Worm (Caenorhabditis elegans): Measurements from ENCODE around the gene W01A11.1.

The W01A11.1 gene

DNA sequence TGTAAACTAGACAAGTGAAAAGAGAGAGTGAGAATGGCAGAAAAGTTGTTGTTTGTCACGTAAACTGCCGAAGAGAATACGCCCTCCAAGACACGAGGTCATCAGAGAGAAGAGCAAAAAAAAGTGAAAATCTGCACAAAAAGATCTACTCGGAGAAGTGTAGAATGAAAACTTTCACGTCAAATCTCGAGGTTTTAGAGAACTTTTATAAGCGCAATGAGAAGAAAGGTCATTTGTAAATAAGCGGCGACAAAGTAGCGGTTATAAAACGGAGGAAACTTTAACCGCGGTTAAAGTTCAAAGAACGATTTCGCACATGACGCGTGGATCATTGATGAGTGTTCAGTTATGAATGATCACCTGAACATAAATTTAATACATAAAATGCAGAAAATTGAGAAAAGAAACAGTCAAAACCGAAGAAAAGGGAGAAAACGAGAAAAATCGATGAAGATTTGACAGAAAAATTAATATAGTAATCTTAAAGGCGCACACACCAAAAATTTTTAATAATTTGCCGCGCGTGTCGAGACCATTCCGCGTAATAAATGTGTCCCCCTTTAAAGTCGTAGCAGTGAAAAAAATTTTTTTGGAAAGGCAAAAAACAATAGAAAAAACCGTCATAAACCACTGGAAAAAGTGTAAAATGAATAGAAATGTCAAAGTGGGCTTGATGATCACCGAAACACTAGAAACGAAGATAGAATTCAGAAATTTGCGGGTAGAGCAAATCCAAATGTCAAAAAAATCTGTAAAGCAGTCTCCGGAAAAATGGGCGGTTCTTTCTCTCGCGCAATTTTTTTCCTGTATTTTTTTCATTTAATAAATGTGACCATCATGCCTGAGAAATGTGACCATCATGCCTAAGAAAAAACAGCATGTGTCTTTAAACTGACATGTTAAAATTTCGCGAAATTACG lies 18.5 kb downstream of the W01A11.1 start (continued):
- TF ChIP-seq pag-3 (tag; optimal IDR thresholded peaks at IDR 0.05; ENCODE audit: borderline replicate concordance, insufficient read depth), result peak; percentile 77
- peak; percentile 17 for TF ChIP-seq lin-13 (GFP tag; optimal IDR thresholded peaks at IDR 0.05)
- peak; percentile 40 for TF ChIP-seq nhr-90 (tag; optimal IDR thresholded peaks at IDR 0.05; ENCODE audit: poor library complexity)
- TF ChIP-seq lin-39 (tag; optimal IDR thresholded peaks at IDR 0.05), result no peak
- no peak for TF ChIP-seq unc-98 (GFP tag; IDR thresholded peaks at IDR 0.05)
- no peak for TF ChIP-seq ceh-90 (tag; optimal IDR thresholded peaks at IDR 0.05)
- TF ChIP-seq dpl-1 (GFP tag; optimal IDR thresholded peaks at IDR 0.05), result no peak
- no peak for TF ChIP-seq ceh-88 (GFP tag; IDR thresholded peaks at IDR 0.05)
- no peak for TF ChIP-seq efl-1 (optimal IDR thresholded peaks at IDR 0.05)
- TF ChIP-seq efl-1 (GFP tag; optimal IDR thresholded peaks at IDR 0.05 in 1 of 2), result peak in 1 of 2 experiments; percentile 86
- TF ChIP-seq irx-1 (tag; optimal IDR thresholded peaks at IDR 0.05), result peak; percentile 6
- no peak for TF ChIP-seq F16B12.6 (tag; optimal IDR thresholded peaks at IDR 0.05)
- TF ChIP-seq fkh-4 (tag; optimal IDR thresholded peaks at IDR 0.05; ENCODE audit: borderline replicate concordance), result no peak
- TF ChIP-seq unc-130 (tag; optimal IDR thresholded peaks at IDR 0.05), result peak; percentile 8
- no peak for TF ChIP-seq hpl-2 (GFP tag; optimal IDR thresholded peaks at IDR 0.05)
- peak; percentile 31 for TF ChIP-seq ama-1 (optimal IDR thresholded peaks at IDR 0.05)
- no peak for TF ChIP-seq vab-15 (tag; optimal IDR thresholded peaks at IDR 0.05)
- peak; percentile 8 to 33 for TF ChIP-seq lsy-2 (tag; optimal IDR thresholded peaks at IDR 0.05)
- TF ChIP-seq hlh-17 (GFP tag; optimal IDR thresholded peaks at IDR 0.05; ENCODE audit: borderline replicate concordance), result no peak
- TF ChIP-seq snpc-4 (tag; optimal IDR thresholded peaks at IDR 0.05), result no peak
- no peak for TF ChIP-seq grh-1 (GFP tag; IDR thresholded peaks at IDR 0.05)
- TF ChIP-seq sptf-1 (tag; optimal IDR thresholded peaks at IDR 0.05), result no peak
- no peak for TF ChIP-seq isw-1 (GFP tag; IDR thresholded peaks at IDR 0.05)
- TF ChIP-seq C16A3.4 (tag; optimal IDR thresholded peaks at IDR 0.05), result peak; percentile 26
- TF ChIP-seq nhr-11 (tag; optimal IDR thresholded peaks at IDR 0.05), result no peak
- TF ChIP-seq nhr-28 (tag; optimal IDR thresholded peaks at IDR 0.05), result no peak
- TF ChIP-seq blmp-1 (tag; optimal IDR thresholded peaks at IDR 0.05), result peak; percentile 82
- no peak for TF ChIP-seq unc-30 (tag; optimal IDR thresholded peaks at IDR 0.05)
- no peak for TF ChIP-seq skn-1 (tag; optimal IDR thresholded peaks at IDR 0.05)
- TF ChIP-seq alr-1 (tag; optimal IDR thresholded peaks at IDR 0.05; ENCODE audit: borderline replicate concordance), result no peak
- TF ChIP-seq mef-2 (tag; optimal IDR thresholded peaks at IDR 0.05), result no peak
- TF ChIP-seq rnt-1 (tag; optimal IDR thresholded peaks at IDR 0.05), result peak; percentile 52
- TF ChIP-seq zip-4 (GFP tag; optimal IDR thresholded peaks at IDR 0.05), result no peak
- no peak for TF ChIP-seq unc-86 (tag; optimal IDR thresholded peaks at IDR 0.05)
- TF ChIP-seq aly-2 (tag; optimal IDR thresholded peaks at IDR 0.05), result no peak
- TF ChIP-seq ztf-11 (tag; optimal IDR thresholded peaks at IDR 0.05), result no peak
- TF ChIP-seq nhr-77 (tag; optimal IDR thresholded peaks at IDR 0.05), result no peak
- TF ChIP-seq sox-4 (tag; optimal IDR thresholded peaks at IDR 0.05), result no peak
- peak in 2 of 6 experiments; percentile 55 to 72 for TF ChIP-seq elt-3 (tag; optimal IDR thresholded peaks at IDR 0.05)
- no peak for TF ChIP-seq nhr-84 (tag; optimal IDR thresholded peaks at IDR 0.05)
- peak; percentile 61 for TF ChIP-seq snu-23 (GFP tag; optimal IDR thresholded peaks at IDR 0.05)
- TF ChIP-seq nhr-237 (tag; optimal IDR thresholded peaks at IDR 0.05), result no peak
- TF ChIP-seq fos-1 (tag; optimal IDR thresholded peaks at IDR 0.05), result no peak
- TF ChIP-seq ets-5 (GFP tag; IDR thresholded peaks at IDR 0.05), result no peak
- TF ChIP-seq ztf-4 (tag; optimal IDR thresholded peaks at IDR 0.05), result peak; percentile 51
- no peak for TF ChIP-seq fkh-10 (GFP tag; optimal IDR thresholded peaks at IDR 0.05)
- TF ChIP-seq lin-35 (GFP tag; optimal IDR thresholded peaks at IDR 0.05), result peak; percentile 22 to 29
- TF ChIP-seq efl-3 (GFP tag; optimal IDR thresholded peaks at IDR 0.05), result no peak
- TF ChIP-seq lir-3 (tag; optimal IDR thresholded peaks at IDR 0.05; ENCODE audit: poor library complexity), result peak; percentile 5
- TF ChIP-seq nhr-85 (tag), result peak; percentile 88
- TF ChIP-seq aha-1 (tag; optimal IDR thresholded peaks at IDR 0.05), result peak; percentile 49
- no peak for TF ChIP-seq fkh-8 (tag; optimal IDR thresholded peaks at IDR 0.05)
